Fruit fly (Drosophila melanogaster) whole organism, embryonic: Measurements from ENCODE around the gene Pcyt1.

Source experiments
- Ada2b ChIP-seq: fragments of 200-800 bp; sonication (Bioruptor generic); IDR thresholded peaks from 2 replicates; pipeline ENCODE4 v1.3.6; 2022; ENCODE audit warnings: missing biosample characterization, missing genetic modification characterization
- Antp ChIP-seq: fragments of 200-800 bp; sonication (Bioruptor generic); optimal IDR thresholded peaks from 3 replicates; lab custom pipeline; 2016; ENCODE audit warnings: missing biosample characterization, missing genetic modification characterization
- Asciz ChIP-seq: fragments of 200-800 bp; sonication (Bioruptor generic); optimal IDR thresholded peaks from 2 replicates; lab custom pipeline; 2017; ENCODE audit warnings: missing biosample characterization, mild to moderate bottlenecking, missing genetic modification characterization, missing genetic modification reagents
- B-H2 ChIP-seq: fragments of 200-800 bp; sonication (Bioruptor generic); optimal IDR thresholded peaks from 2 replicates; lab custom pipeline; 2018; ENCODE audit warnings: missing biosample characterization, mild to moderate bottlenecking, missing genetic modification characterization
- BEAF-32 ChIP-seq: fragments of 200-800 bp; sonication (Bioruptor generic); optimal IDR thresholded peaks from 3 replicates; lab custom pipeline; 2017; ENCODE audit warnings: missing biosample characterization, missing genetic modification characterization, mild to moderate bottlenecking, moderate library complexity, missing genetic modification reagents
- Bteb2 ChIP-seq: fragments of 200-800 bp; sonication (Bioruptor generic); optimal IDR thresholded peaks from 2 replicates; lab custom pipeline; 2016; ENCODE audit warnings: missing biosample characterization, missing genetic modification characterization
- CG10431 ChIP-seq: fragments of 200-800 bp; sonication (Bioruptor generic); optimal IDR thresholded peaks from 3 replicates; lab custom pipeline; 2018; ENCODE audit warnings: missing biosample characterization, mild to moderate bottlenecking, missing genetic modification characterization
- CG11696 ChIP-seq: fragments of 200-800 bp; sonication (Bioruptor generic); IDR thresholded peaks from 2 replicates; pipeline ENCODE4 v1.3.6; 2022; ENCODE audit warnings: missing biosample characterization, missing genetic modification characterization
- CG14441 ChIP-seq: fragments of 200-800 bp; sonication (Bioruptor generic); IDR thresholded peaks from 2 replicates; pipeline ENCODE4 v1.3.6; 2022; ENCODE audit warnings: missing biosample characterization, missing genetic modification characterization
- CG1603 ChIP-seq: fragments of 200-800 bp; sonication (Bioruptor generic); optimal IDR thresholded peaks from 2 replicates; lab custom pipeline; 2019; ENCODE audit warnings: missing biosample characterization, mild to moderate bottlenecking, missing genetic modification characterization, moderate library complexity
- CG1647 ChIP-seq: fragments of 200-800 bp; sonication (Bioruptor generic); optimal IDR thresholded peaks from 3 replicates; lab custom pipeline; 2016; ENCODE audit warnings: missing biosample characterization, missing genetic modification characterization
- CG1792 ChIP-seq: fragments of 200-800 bp; sonication (Bioruptor generic); optimal IDR thresholded peaks from 2 replicates; lab custom pipeline; 2016; ENCODE audit warnings: missing biosample characterization, missing genetic modification characterization
- CG3065 ChIP-seq: fragments of 200-800 bp; sonication (Bioruptor generic); optimal IDR thresholded peaks from 2 replicates; lab custom pipeline; 2016; ENCODE audit warnings: missing biosample characterization, missing genetic modification characterization
- CG31224 ChIP-seq: fragments of 200-800 bp; sonication (Bioruptor generic); IDR thresholded peaks from 2 replicates; pipeline ENCODE4 v1.3.6; 2022; ENCODE audit warnings: missing biosample characterization, missing genetic modification characterization
- CG31388 ChIP-seq: fragments of 200-800 bp; sonication (Bioruptor generic); optimal IDR thresholded peaks from 2 replicates; lab custom pipeline; 2016; ENCODE audit warnings: missing biosample characterization, missing genetic modification characterization
- CG34376 ChIP-seq: fragments of 200-800 bp; sonication (Bioruptor generic); optimal IDR thresholded peaks from 2 replicates; lab custom pipeline; 2018; ENCODE audit warnings: missing biosample characterization, mild to moderate bottlenecking, missing genetic modification characterization
- CG6654 ChIP-seq: fragments of 200-800 bp; sonication (Bioruptor generic); optimal IDR thresholded peaks from 2 replicates; lab custom pipeline; 2017; ENCODE audit warnings: missing biosample characterization, mild to moderate bottlenecking, missing genetic modification characterization
- CG6765 ChIP-seq: fragments of 200-800 bp; sonication (Bioruptor generic); optimal IDR thresholded peaks from 3 replicates; lab custom pipeline; 2017; ENCODE audit warnings: missing biosample characterization, mild to moderate bottlenecking, missing genetic modification characterization
- CrebB ChIP-seq: fragments of 200-800 bp; sonication (Bioruptor generic); optimal IDR thresholded peaks from 3 replicates; lab custom pipeline; 2018; ENCODE audit warnings: missing biosample characterization, mild to moderate bottlenecking, missing genetic modification characterization
- Dfd ChIP-seq, 2 experiments: fragments of >200 bp; optimal IDR thresholded peaks; 2 replicates each; lab custom pipeline; 2017; ENCODE audit warnings: missing biosample characterization in 2 of 2, missing genetic modification characterization in 2 of 2
- Dll ChIP-seq: fragments of 200-800 bp; sonication (Bioruptor generic); IDR thresholded peaks from 4 replicates; pipeline ENCODE4 v1.3.6; 2022; ENCODE audit warnings: missing biosample characterization, missing genetic modification characterization; ENCODE audit not compliant: partially characterized antibody
- Doc3 ChIP-seq: fragments of 200-800 bp; sonication (Bioruptor generic); IDR thresholded peaks from 3 replicates; pipeline ENCODE4 v1.3.6; 2022; ENCODE audit warnings: missing biosample characterization, missing genetic modification characterization; ENCODE audit not compliant: partially characterized antibody
- Elba2 ChIP-seq: fragments of 200-800 bp; sonication (Bioruptor generic); optimal IDR thresholded peaks from 3 replicates; lab custom pipeline; 2016; ENCODE audit warnings: missing biosample characterization, missing genetic modification characterization
- HHEX ChIP-seq: fragments of 200-800 bp; sonication (Bioruptor generic); optimal IDR thresholded peaks from 3 replicates; lab custom pipeline; 2017; ENCODE audit warnings: missing biosample characterization, mild to moderate bottlenecking, missing genetic modification characterization, missing genetic modification reagents
- HLH54F ChIP-seq: fragments of 200-800 bp; sonication (Bioruptor generic); optimal IDR thresholded peaks from 3 replicates; lab custom pipeline; 2016; ENCODE audit warnings: missing biosample characterization, missing genetic modification characterization
- Mad ChIP-seq: fragments of 200-800 bp; sonication (Bioruptor generic); optimal IDR thresholded peaks from 2 replicates; lab custom pipeline; 2016; ENCODE audit warnings: missing biosample characterization, missing genetic modification characterization
- Med ChIP-seq: fragments of 200-800 bp; sonication (Bioruptor generic); peaks from one replicate; lab custom pipeline; 2016; ENCODE audit warnings: missing biosample characterization, missing genetic modification characterization, mild to moderate bottlenecking, inconsistent platforms, moderate library complexity
- Mrtf ChIP-seq: fragments of 200-800 bp; sonication (Bioruptor generic); IDR thresholded peaks from 3 replicates; pipeline ENCODE4 v1.3.6; 2022; ENCODE audit warnings: missing biosample characterization, missing genetic modification characterization
- Myb ChIP-seq: fragments of 200-800 bp; sonication (Bioruptor generic); optimal IDR thresholded peaks from 2 replicates; lab custom pipeline; 2016; ENCODE audit warnings: missing biosample characterization, missing genetic modification characterization
- Oaz ChIP-seq: fragments of 200-800 bp; sonication (Bioruptor generic); IDR thresholded peaks from 2 replicates; pipeline ENCODE4 v1.3.6; 2022; ENCODE audit warnings: missing biosample characterization, missing genetic modification characterization
- Sin3A ChIP-seq: fragments of >200 bp; optimal IDR thresholded peaks from 2 replicates; lab custom pipeline; 2018
- Sox100B ChIP-seq: fragments of 200-800 bp; sonication (Bioruptor generic); optimal IDR thresholded peaks from 3 replicates; lab custom pipeline; 2018; ENCODE audit warnings: missing biosample characterization, mild to moderate bottlenecking, missing genetic modification characterization
- ac ChIP-seq: fragments of 200-800 bp; sonication (Bioruptor generic); optimal IDR thresholded peaks from 3 replicates; lab custom pipeline; 2017; ENCODE audit warnings: missing biosample characterization, mild to moderate bottlenecking, missing genetic modification characterization
- crp ChIP-seq, 2 experiments: fragments of 200-800 bp; sonication (Bioruptor generic); optimal IDR thresholded peaks; 2 replicates in 1 of 2; 3 replicates in 1 of 2; lab custom pipeline; 2017; ENCODE audit warnings: missing biosample characterization in 2 of 2, missing genetic modification characterization in 2 of 2, mild to moderate bottlenecking in 1 of 2, moderate library complexity in 1 of 2
- dm ChIP-seq: fragments of 200-800 bp; sonication (Bioruptor generic); optimal IDR thresholded peaks from 3 replicates; lab custom pipeline; 2016; ENCODE audit warnings: missing biosample characterization, missing genetic modification characterization
- dysf ChIP-seq: fragments of 200-800 bp; sonication (Bioruptor generic); IDR thresholded peaks from 3 replicates; pipeline ENCODE4 v1.3.6; 2022; ENCODE audit warnings: missing biosample characterization, missing genetic modification characterization
- fu2 ChIP-seq: fragments of 200-800 bp; sonication (Bioruptor generic); optimal IDR thresholded peaks from 2 replicates; lab custom pipeline; 2016; ENCODE audit warnings: missing biosample characterization, missing genetic modification characterization
- gsb-n ChIP-seq: fragments of 200-800 bp; sonication (Bioruptor generic); optimal IDR thresholded peaks from 3 replicates; lab custom pipeline; 2018; ENCODE audit warnings: missing biosample characterization, mild to moderate bottlenecking, missing genetic modification characterization
- insv ChIP-seq, 2 experiments: fragments of 200-800 bp; sonication (Bioruptor generic); optimal IDR thresholded peaks; 3 replicates each; lab custom pipeline; 2016 to 2018; ENCODE audit warnings: missing biosample characterization in 2 of 2, missing genetic modification characterization in 2 of 2
- kah ChIP-seq: fragments of 200-800 bp; sonication (Bioruptor generic); optimal IDR thresholded peaks from 2 replicates; lab custom pipeline; 2018; ENCODE audit warnings: missing biosample characterization, mild to moderate bottlenecking, missing genetic modification characterization
- lilli ChIP-seq: fragments of 200-800 bp; sonication (Bioruptor generic); optimal IDR thresholded peaks from 3 replicates; lab custom pipeline; 2016; ENCODE audit warnings: missing biosample characterization, missing genetic modification characterization
- pan ChIP-seq, 4 experiments: fragments of >200 bp in 3 of 4; fragments of 200-800 bp in 1 of 4; sonication (Bioruptor generic) in 1 of 4; optimal IDR thresholded peaks in 3 of 4; IDR thresholded peaks in 1 of 4; 2 replicates each; pipeline versions ENCODE4 v1.3.6 to Lab custom; 2017 to 2022; ENCODE audit warnings: missing biosample characterization in 2 of 4, missing genetic modification characterization in 2 of 4, mixed read lengths in 1 of 4
- pfk ChIP-seq: fragments of 200-800 bp; sonication (Bioruptor generic); optimal IDR thresholded peaks from 2 replicates; lab custom pipeline; 2018; ENCODE audit warnings: missing biosample characterization, mild to moderate bottlenecking, missing genetic modification characterization, moderate library complexity
- pum ChIP-seq: fragments of 200-800 bp; sonication (Bioruptor generic); optimal IDR thresholded peaks from 2 replicates; lab custom pipeline; 2016; ENCODE audit warnings: missing biosample characterization, missing genetic modification characterization
- run ChIP-seq: fragments of 200-800 bp; sonication (Bioruptor generic); optimal IDR thresholded peaks from 3 replicates; lab custom pipeline; 2018; ENCODE audit warnings: missing biosample characterization, mild to moderate bottlenecking, missing genetic modification characterization
- slp2 ChIP-seq: fragments of 200-800 bp; sonication (Bioruptor generic); optimal IDR thresholded peaks from 2 replicates; lab custom pipeline; 2016; ENCODE audit warnings: missing biosample characterization, missing genetic modification characterization
- so ChIP-seq: fragments of 200-800 bp; sonication (Bioruptor generic); IDR thresholded peaks from 3 replicates; pipeline ENCODE4 v1.3.6; 2022; ENCODE audit warnings: missing biosample characterization, missing genetic modification characterization
- vvl ChIP-seq: fragments of 200-800 bp; sonication (Bioruptor generic); IDR thresholded peaks from 2 replicates; pipeline ENCODE4 v1.3.6; 2022; ENCODE audit warnings: missing biosample characterization, missing genetic modification characterization

The Pcyt1 gene

dm6 chr3L:1536487-1537337, 9.2 kb upstream of the Pcyt1 start, which contains the start of the genes CG12091 and pns (continued):
- TF ChIP-seq Mad (peak; percentile 45), CG34376 (GFP tag; lab: Kevin White, UChicago) (peak; percentile 59), CG31388 (peak; percentile 20), run (tag; lab: Kevin White, UChicago) (peak; percentile 62), vvl (GFP tag; lab: Robert Waterston, UW) (peak; percentile 59), Sin3A (lab: Kevin White, UChicago) (peak; percentile 79), Bteb2 (GFP tag; lab: Kevin White, UChicago) (peak; percentile 56), CG11696 (no peak), CG6765 (GFP tag; lab: Kevin White, UChicago) (peak; percentile 61), gsb-n (peak; percentile 68), Mrtf (GFP tag; lab: Robert Waterston, UW) (no peak), HHEX (no peak), lilli (GFP tag; lab: Kevin White, UChicago) (peak; percentile 77), CG31224 (GFP tag; lab: Robert Waterston, UW) (peak; percentile 29; the same call in 1 of the 2 replicates), CrebB (tag; lab: Kevin White, UChicago) (peak; percentile 62), insv (GFP tag; optimal IDR thresholded peaks at IDR 0.05; lab: Kevin White, UChicago) (peak in 1 of 2 experiments; percentile 52), CG6654 (GFP tag; lab: Kevin White, UChicago) (no peak), Antp (GFP tag; lab: Kevin White, UChicago) (peak; percentile 79), slp2 (GFP tag; lab: Kevin White, UChicago) (peak; percentile 37), CG14441 (peak; percentile 71), pan (optimal IDR thresholded peaks at IDR 0.05; lab: Kevin White, UChicago) (no peak), pan (GFP tag; optimal IDR thresholded peaks at IDR 0.05 in 1 of 2, IDR thresholded peaks at IDR 0.05 in 1 of 2) (peak in 1 of 2 experiments; percentile 57), Elba2 (GFP tag; lab: Kevin White, UChicago) (peak; percentile 52), so (GFP tag; lab: Robert Waterston, UW) (peak; percentile 6; the same call in 2 of the 3 replicates), Dfd (GFP tag; optimal IDR thresholded peaks at IDR 0.05; lab: Kevin White, UChicago) (no peak), Asciz (no peak), fu2 (peak; percentile 63), Oaz (GFP tag; lab: Robert Waterston, UW) (no peak), CG3065 (GFP tag; lab: Kevin White, UChicago) (peak; percentile 35), kah (GFP tag; lab: Kevin White, UChicago) (peak; percentile 4), pum (GFP tag; lab: Kevin White, UChicago) (peak; percentile 63), CG10431 (GFP tag; lab: Kevin White, UChicago) (peak; percentile 12), Ada2b (GFP tag; lab: Robert Waterston, UW) (peak; percentile 11; the same call in 1 of the 2 replicates), pfk (GFP tag; lab: Kevin White, UChicago) (peak; percentile 11), B-H2 (GFP tag; lab: Kevin White, UChicago) (peak; percentile 59), Myb (GFP tag; lab: Kevin White, UChicago) (peak; percentile 95), CG1792 (GFP tag; lab: Kevin White, UChicago) (peak; percentile 60), CG1647 (peak; percentile 35), CG1603 (tag; lab: Kevin White, UChicago) (no peak), dm (GFP tag; lab: Kevin White, UChicago) (peak; percentile 61), Dll (GFP tag; lab: Robert Waterston, UW) (peak; percentile 41; the same call in 1 of the 4 replicates), BEAF-32 (peak; percentile 44), dysf (GFP tag; lab: Robert Waterston, UW) (peak; percentile 59; the same call in 2 of the 3 replicates), crp (GFP tag; optimal IDR thresholded peaks at IDR 0.05; lab: Kevin White, UChicago) (peak in 1 of 2 experiments; percentile 47), HLH54F (peak; percentile 61), Med (GFP tag; lab: Kevin White, UChicago) (peak; percentile 96), Doc3 (GFP tag; lab: Robert Waterston, UW) (no peak), Sox100B (GFP tag; lab: Kevin White, UChicago) (no peak), ac (GFP tag; lab: Kevin White, UChicago) (peak; percentile 4)
